Worm (Caenorhabditis elegans) whole organism, L1 larva: ENCODE data around the gene C17G10.13.

Experiments used
- ceh-8 ChIP-seq: fragments of 200-800 bp; sonication (Bioruptor generic); optimal IDR thresholded peaks from 2 replicates; lab custom pipeline; 2018; ENCODE audit warnings: mild to moderate bottlenecking, missing genetic modification characterization, moderate library complexity, missing compliant biosample characterization
- ceh-82 ChIP-seq, 3 experiments: fragments of 150-350 bp in 1 of 3; sonication (generic microtip) in 2 of 3; optimal IDR thresholded peaks; 2 replicates each; lab custom pipeline; 2014 to 2017; ENCODE audit warnings: missing biosample characterization in 3 of 3, missing genetic modification characterization in 3 of 3
- ceh-90 ChIP-seq: sonication (generic microtip); optimal IDR thresholded peaks from 2 replicates; lab custom pipeline; 2016; ENCODE audit warnings: missing genetic modification characterization, missing compliant biosample characterization
- lin-13 ChIP-seq: fragments of 150-350 bp; optimal IDR thresholded peaks from 2 replicates; lab custom pipeline; 2014; ENCODE audit warnings: missing biosample characterization, missing genetic modification reagents, missing genetic modification characterization
- lin-39 ChIP-seq: fragments of 150-350 bp; optimal IDR thresholded peaks from 2 replicates; lab custom pipeline; 2014; ENCODE audit warnings: missing biosample characterization, missing genetic modification reagents, missing genetic modification characterization
- lir-3 ChIP-seq: sonication (generic microtip); optimal IDR thresholded peaks from 2 replicates; lab custom pipeline; 2016; ENCODE audit warnings: mild to moderate bottlenecking, missing genetic modification characterization, moderate library complexity, missing compliant biosample characterization; ENCODE audit not compliant: poor library complexity
- mep-1 ChIP-seq: fragments of 150-350 bp; optimal IDR thresholded peaks from 2 replicates; lab custom pipeline; 2014; ENCODE audit warnings: missing biosample characterization, missing genetic modification characterization
- nhr-237 ChIP-seq: fragments of 150-350 bp; optimal IDR thresholded peaks from 2 replicates; lab custom pipeline; 2014; ENCODE audit warnings: missing biosample characterization, missing genetic modification characterization
- nhr-85 ChIP-seq: sonication (generic microtip); peaks from one replicate; lab custom pipeline; 2016; ENCODE audit warnings: missing genetic modification characterization, inconsistent platforms, missing compliant biosample characterization
- snpc-4 ChIP-seq: fragments of 150-350 bp; optimal IDR thresholded peaks from 2 replicates; lab custom pipeline; 2014; ENCODE audit warnings: missing biosample characterization, missing genetic modification characterization
- unc-130 ChIP-seq: fragments of 150-350 bp; optimal IDR thresholded peaks from 2 replicates; lab custom pipeline; 2017; ENCODE audit warnings: missing biosample characterization, missing genetic modification characterization, inconsistent platforms
- zip-4 ChIP-seq: fragments of 200-800 bp; sonication (Bioruptor generic); optimal IDR thresholded peaks from 2 replicates; lab custom pipeline; 2018; ENCODE audit warnings: mild to moderate bottlenecking, missing genetic modification characterization, moderate library complexity, missing compliant biosample characterization

DNA sequence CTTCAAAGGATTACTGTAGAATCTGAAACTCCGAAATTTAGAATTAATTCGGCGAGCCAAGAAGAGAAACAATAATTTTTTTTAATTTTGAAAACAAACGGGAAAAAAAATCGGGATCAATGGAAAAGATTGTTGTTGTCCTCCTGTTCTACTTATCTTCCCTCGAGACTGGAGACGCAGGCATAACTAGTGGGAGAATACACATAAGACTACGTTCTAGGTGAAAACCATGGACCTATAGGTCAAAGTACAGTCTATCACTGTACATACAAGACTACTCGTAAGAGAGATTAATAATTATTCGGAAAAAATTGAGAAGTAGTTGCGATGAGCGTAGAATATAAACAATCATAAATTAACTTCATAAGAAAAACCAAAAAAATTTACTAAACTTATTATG, 29.7 kb upstream of the C17G10.13 start, which contains the start of gene dhs-6:
- TF ChIP-seq unc-130 (tag; lab: Kevin White, UChicago) (no peak), ceh-90 (tag; lab: Kevin White, UChicago) (no peak), ceh-82 (tag; optimal IDR thresholded peaks at IDR 0.05; lab: Kevin White, UChicago) (no peak), nhr-237 (no peak), ceh-8 (no peak), lin-13 (no peak), snpc-4 (tag; lab: Kevin White, UChicago) (no peak), lir-3 (tag; lab: Kevin White, UChicago) (no peak), mep-1 (tag; lab: Kevin White, UChicago) (no peak), zip-4 (GFP tag; lab: Kevin White, UChicago) (no peak), lin-39 (tag; lab: Kevin White, UChicago) (no peak), nhr-85 (tag; lab: Kevin White, UChicago) (peak; percentile 56)
